Worm (Caenorhabditis elegans): ENCODE data around the gene clec-213.

Gene clec-213

ce11 chrV:7641718-7642117 is 36.8 kb downstream of the clec-213 start:
- TF ChIP-seq T22C8.4 (GFP tag; IDR thresholded peaks at IDR 0.05) (no peak), klf-2 (GFP tag; conservative IDR thresholded peaks at IDR 0.05) (no peak), ref-1 (GFP tag; conservative IDR thresholded peaks at IDR 0.05) (no peak), flt-1 (GFP tag; IDR thresholded peaks at IDR 0.05) (no peak), ztf-23 (GFP tag; IDR thresholded peaks at IDR 0.05) (no peak), tab-1 (GFP tag; IDR thresholded peaks at IDR 0.05) (no peak), med-1 (GFP tag; optimal IDR thresholded peaks at IDR 0.05; ENCODE audit: insufficient read depth) (no peak), cog-1 (tag; optimal IDR thresholded peaks at IDR 0.05) (no peak), ztf-29 (GFP tag; IDR thresholded peaks at IDR 0.05) (no peak)

ce11 chrV:7643416-7643815 is 38.5 kb downstream of the clec-213 start, which contains the start of gene F07C4.11:
Gene F07C4.11 (minus strand): TSS chrV:7643516.
- TF ChIP-seq ztf-29 (GFP tag; IDR thresholded peaks at IDR 0.05) (no peak), cog-1 (tag; optimal IDR thresholded peaks at IDR 0.05) (no peak), med-1 (GFP tag; optimal IDR thresholded peaks at IDR 0.05; ENCODE audit: insufficient read depth) (no peak), T22C8.4 (GFP tag; IDR thresholded peaks at IDR 0.05) (no peak), klf-2 (GFP tag; conservative IDR thresholded peaks at IDR 0.05) (no peak)

- TF ChIP-seq cog-1 (tag; optimal IDR thresholded peaks at IDR 0.05) = no peak
- no peak for TF ChIP-seq flt-1 (GFP tag; IDR thresholded peaks at IDR 0.05)
- TF ChIP-seq ref-1 (GFP tag; conservative IDR thresholded peaks at IDR 0.05) = no peak
- no peak for TF ChIP-seq med-1 (GFP tag; optimal IDR thresholded peaks at IDR 0.05; ENCODE audit: insufficient read depth)
- TF ChIP-seq tab-1 (GFP tag; IDR thresholded peaks at IDR 0.05) = no peak
- no peak for TF ChIP-seq ztf-23 (GFP tag; IDR thresholded peaks at IDR 0.05)
- TF ChIP-seq ztf-29 (GFP tag; IDR thresholded peaks at IDR 0.05) = no peak
- TF ChIP-seq T22C8.4 (GFP tag; IDR thresholded peaks at IDR 0.05) = no peak
- TF ChIP-seq klf-2 (GFP tag; conservative IDR thresholded peaks at IDR 0.05) = no peak
Measured at ce11 chrV:7645454-7645853, 40.5 kb downstream of the clec-213 start, which contains the start of gene str-47. Gene str-47 (plus strand): TSS chrV:7645754.

- TF ChIP-seq ztf-29 (GFP tag; IDR thresholded peaks at IDR 0.05) = no peak
- no peak for TF ChIP-seq tab-1 (GFP tag; IDR thresholded peaks at IDR 0.05)
- TF ChIP-seq ztf-23 (GFP tag; IDR thresholded peaks at IDR 0.05) = no peak
- no peak for TF ChIP-seq T22C8.4 (GFP tag; IDR thresholded peaks at IDR 0.05)
- TF ChIP-seq ref-1 (GFP tag; conservative IDR thresholded peaks at IDR 0.05) = no peak
- TF ChIP-seq med-1 (GFP tag; optimal IDR thresholded peaks at IDR 0.05; ENCODE audit: insufficient read depth) = no peak
- TF ChIP-seq flt-1 (GFP tag; IDR thresholded peaks at IDR 0.05) = no peak
- no peak for TF ChIP-seq cog-1 (tag; optimal IDR thresholded peaks at IDR 0.05)
- no peak for TF ChIP-seq klf-2 (GFP tag; conservative IDR thresholded peaks at IDR 0.05)
Measured at ce11 chrV:7647147-7647546, 42.2 kb downstream of the clec-213 start.

- TF ChIP-seq tab-1 (GFP tag; IDR thresholded peaks at IDR 0.05) (no peak), ztf-23 (GFP tag; IDR thresholded peaks at IDR 0.05) (no peak), ztf-29 (GFP tag; IDR thresholded peaks at IDR 0.05) (no peak), klf-2 (GFP tag; conservative IDR thresholded peaks at IDR 0.05) (no peak), cog-1 (tag; optimal IDR thresholded peaks at IDR 0.05) (no peak), T22C8.4 (GFP tag; IDR thresholded peaks at IDR 0.05) (no peak), med-1 (GFP tag; optimal IDR thresholded peaks at IDR 0.05; ENCODE audit: insufficient read depth) (no peak), ref-1 (GFP tag; conservative IDR thresholded peaks at IDR 0.05) (no peak), flt-1 (GFP tag; IDR thresholded peaks at IDR 0.05) (no peak)
Measured at ce11 chrV:7649963-7650362, 45.0 kb downstream of the clec-213 start.

ce11 chrV:7651757-7652156 is 46.8 kb downstream of the clec-213 start, which contains the start of gene srh-234:
Gene srh-234 (minus strand): TSS chrV:7651857.
- TF ChIP-seq T22C8.4 (GFP tag; IDR thresholded peaks at IDR 0.05) = no peak
- TF ChIP-seq cog-1 (tag; optimal IDR thresholded peaks at IDR 0.05) = no peak
- TF ChIP-seq tab-1 (GFP tag; IDR thresholded peaks at IDR 0.05) = no peak
- no peak for TF ChIP-seq klf-2 (GFP tag; conservative IDR thresholded peaks at IDR 0.05)
- no peak for TF ChIP-seq ztf-29 (GFP tag; IDR thresholded peaks at IDR 0.05)
- no peak for TF ChIP-seq ztf-23 (GFP tag; IDR thresholded peaks at IDR 0.05)
- no peak for TF ChIP-seq ref-1 (GFP tag; conservative IDR thresholded peaks at IDR 0.05)
- no peak for TF ChIP-seq flt-1 (GFP tag; IDR thresholded peaks at IDR 0.05)
- TF ChIP-seq med-1 (GFP tag; optimal IDR thresholded peaks at IDR 0.05; ENCODE audit: insufficient read depth) = no peak

- TF ChIP-seq ztf-23 (GFP tag; IDR thresholded peaks at IDR 0.05) = no peak
- TF ChIP-seq tab-1 (GFP tag; IDR thresholded peaks at IDR 0.05) = no peak
- TF ChIP-seq flt-1 (GFP tag; IDR thresholded peaks at IDR 0.05) = no peak
- TF ChIP-seq ref-1 (GFP tag; conservative IDR thresholded peaks at IDR 0.05) = no peak
- TF ChIP-seq med-1 (GFP tag; optimal IDR thresholded peaks at IDR 0.05; ENCODE audit: insufficient read depth) = no peak
- no peak for TF ChIP-seq klf-2 (GFP tag; conservative IDR thresholded peaks at IDR 0.05)
- no peak for TF ChIP-seq T22C8.4 (GFP tag; IDR thresholded peaks at IDR 0.05)
- no peak for TF ChIP-seq cog-1 (tag; optimal IDR thresholded peaks at IDR 0.05)
- TF ChIP-seq ztf-29 (GFP tag; IDR thresholded peaks at IDR 0.05) = no peak
Measured at ce11 chrV:7653567-7653966, 48.6 kb downstream of the clec-213 start, which contains the start of gene srh-200. Gene srh-200 (minus strand): TSS chrV:7653667.

Measured in whole organism, midembryonic.